Fruit fly (Drosophila melanogaster): Measurements from ENCODE around the gene CG13055.

Gene CG13055

dm6 chr3L:16203236-16203635 is 48.9 kb downstream of the CG13055 start (continued):
- TF ChIP-seq CG1621 (tag; optimal IDR thresholded peaks at IDR 0.05) (peak; percentile 61), salr (GFP tag; optimal IDR thresholded peaks at IDR 0.05) (peak; percentile 52 to 54), Lpt (GFP tag; optimal IDR thresholded peaks at IDR 0.05) (peak; percentile 47), CG11294 (GFP tag; IDR thresholded peaks at IDR 0.05) (peak; percentile 70; the same call in 1 of the 2 replicates), CG10631 (GFP tag; optimal IDR thresholded peaks at IDR 0.05) (peak; percentile 70), CG3919 (GFP tag; optimal IDR thresholded peaks at IDR 0.05) (peak; percentile 77), Eip78C (GFP tag) (peak; percentile 93), Eip93F (GFP tag; optimal IDR thresholded peaks at IDR 0.05) (peak; percentile 64), CG10669 (GFP tag; optimal IDR thresholded peaks at IDR 0.05) (peak; percentile 76), CG6854 (GFP tag; optimal IDR thresholded peaks at IDR 0.05) (peak; percentile 28), Sox15 (GFP tag; optimal IDR thresholded peaks at IDR 0.05) (peak; percentile 63), dac (GFP tag; optimal IDR thresholded peaks at IDR 0.05) (no peak), Hr39 (GFP tag; optimal IDR thresholded peaks at IDR 0.05) (peak; percentile 89)

DNA sequence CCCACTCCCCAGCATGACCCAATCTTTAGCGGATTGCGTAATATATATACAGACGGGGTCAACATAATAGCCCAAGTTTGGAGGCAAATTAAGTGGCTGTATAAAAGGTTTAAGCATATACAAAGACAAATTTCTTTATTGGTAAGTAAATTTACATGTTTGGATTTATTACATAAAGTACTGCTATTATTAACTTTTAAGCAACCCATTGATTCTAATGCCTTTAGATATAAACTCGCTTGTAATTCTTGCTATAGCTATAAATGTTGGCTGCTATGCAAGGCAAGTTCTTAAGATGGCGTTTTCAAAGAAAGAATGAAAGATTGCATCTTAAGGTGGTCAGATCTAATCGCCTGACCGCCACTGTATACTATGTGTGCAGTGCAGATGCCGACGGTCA is 49.6 kb downstream of the CG13055 start:
- TF ChIP-seq svp (GFP tag) (peak; percentile 83), Ets96B (tag; optimal IDR thresholded peaks at IDR 0.05) (peak; percentile 52), Eip78C (GFP tag) (peak; percentile 92), CG3032 (tag; optimal IDR thresholded peaks at IDR 0.05) (peak; percentile 55), OdsH (GFP tag; optimal IDR thresholded peaks at IDR 0.05) (peak; percentile 28), CG6163 (GFP tag; IDR thresholded peaks at IDR 0.05) (no peak), Blimp-1 (GFP tag; optimal IDR thresholded peaks at IDR 0.05) (no peak), CG7368 (GFP tag; optimal IDR thresholded peaks at IDR 0.05) (peak; percentile 23), Hr38 (GFP tag; optimal IDR thresholded peaks at IDR 0.05) (no peak), CG11294 (GFP tag; IDR thresholded peaks at IDR 0.05) (no peak), CG31627 (GFP tag; optimal IDR thresholded peaks at IDR 0.05) (peak; percentile 53), dac (GFP tag; optimal IDR thresholded peaks at IDR 0.05) (no peak), CG10669 (GFP tag; optimal IDR thresholded peaks at IDR 0.05) (peak; percentile 52), fd85E (GFP tag; optimal IDR thresholded peaks at IDR 0.05) (no peak), Met (GFP tag; optimal IDR thresholded peaks at IDR 0.05) (peak; percentile 63), CG8632 (GFP tag; optimal IDR thresholded peaks at IDR 0.05) (peak; percentile 43), CG10631 (GFP tag; optimal IDR thresholded peaks at IDR 0.05) (peak; percentile 40), Lpt (GFP tag; optimal IDR thresholded peaks at IDR 0.05) (no peak), CG16779 (tag; optimal IDR thresholded peaks at IDR 0.05) (no peak), net (GFP tag; optimal IDR thresholded peaks at IDR 0.05) (peak; percentile 3), CG9139 (GFP tag; optimal IDR thresholded peaks at IDR 0.05) (peak; percentile 44), CG11762 (GFP tag; optimal IDR thresholded peaks at IDR 0.05; ENCODE audit: insufficient read depth) (no peak), Gug (GFP tag; IDR thresholded peaks at IDR 0.05) (no peak), CG11902 (GFP tag; optimal IDR thresholded peaks at IDR 0.05) (peak; percentile 0), acj6 (GFP tag; optimal IDR thresholded peaks at IDR 0.05) (peak; percentile 50), Ets21C (GFP tag; optimal IDR thresholded peaks at IDR 0.05) (no peak), Sox14 (GFP tag; optimal IDR thresholded peaks at IDR 0.05) (peak; percentile 56), CG32006 (GFP tag; optimal IDR thresholded peaks at IDR 0.05) (peak; percentile 46), cyc (GFP tag; optimal IDR thresholded peaks at IDR 0.05) (peak; percentile 31), esn (GFP tag; optimal IDR thresholded peaks at IDR 0.05) (peak; percentile 57), achi (GFP tag; optimal IDR thresholded peaks at IDR 0.05) (peak; percentile 30), Smox (GFP tag; optimal IDR thresholded peaks at IDR 0.05) (peak; percentile 57), CG3919 (GFP tag; optimal IDR thresholded peaks at IDR 0.05) (peak; percentile 71), CG6792 (GFP tag; optimal IDR thresholded peaks at IDR 0.05) (peak; percentile 23), Sox102F (GFP tag; optimal IDR thresholded peaks at IDR 0.05) (peak; percentile 56), pdm3 (GFP tag; optimal IDR thresholded peaks at IDR 0.05) (peak; percentile 53), eg (GFP tag; IDR thresholded peaks at IDR 0.05) (no peak), CG1621 (tag; optimal IDR thresholded peaks at IDR 0.05) (peak; percentile 26), vri (GFP tag; optimal IDR thresholded peaks at IDR 0.05) (peak; percentile 83), Eip93F (GFP tag; optimal IDR thresholded peaks at IDR 0.05) (peak; percentile 12), CG15336 (GFP tag; IDR thresholded peaks at IDR 0.05) (0 out of 2 replicates have a peak, but pooled peaks have one; percentile 35), spab (GFP tag; optimal IDR thresholded peaks at IDR 0.05) (peak; percentile 62), CG8119 (GFP tag; IDR thresholded peaks at IDR 0.05) (peak; percentile 45; the same call in 1 of the 3 replicates), ss (GFP tag; optimal IDR thresholded peaks at IDR 0.05) (peak; percentile 12 to 40), Hr4 (GFP tag; optimal IDR thresholded peaks at IDR 0.05) (peak; percentile 16), CG6854 (GFP tag; optimal IDR thresholded peaks at IDR 0.05) (no peak)

All from whole organism, prepupa.